Worm (Caenorhabditis elegans): ENCODE data around the gene zig-13.
A peak's percentile ranks its signal among the peaks of the same experiment; 100 is the strongest.

Gene zig-13

ce11 chrIII:134194-134593 is 22.4 kb downstream of the zig-13 start, which contains the start of gene pals-25:
Gene pals-25 (plus strand): TSS chrIII:134494.
- TF ChIP-seq unc-55 (GFP tag; optimal IDR thresholded peaks at IDR 0.05) (no peak), nhr-10 (tag; optimal IDR thresholded peaks at IDR 0.05) (no peak), nhr-6 (tag; optimal IDR thresholded peaks at IDR 0.05) (no peak)

DNA sequence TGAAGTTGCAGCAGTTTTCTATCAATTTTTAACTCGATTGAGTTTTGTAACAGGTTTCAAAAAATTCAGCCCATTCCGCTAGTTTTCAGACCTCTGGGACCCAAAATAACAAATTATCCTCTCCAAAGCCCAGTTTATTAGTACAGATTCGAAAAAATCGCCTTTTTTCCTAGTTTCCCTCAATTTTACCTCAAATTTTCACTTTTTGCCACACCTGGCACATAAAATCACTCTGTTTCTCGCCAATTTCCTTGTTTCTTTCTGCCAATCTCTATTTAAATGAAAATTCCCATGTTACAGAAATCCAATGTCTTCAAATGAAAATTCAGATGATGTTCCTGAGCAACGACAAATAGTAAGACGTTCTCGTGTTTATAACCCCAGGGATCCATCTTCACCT is 24.4 kb downstream of the zig-13 start, which contains the start of gene pals-22:
TSS of gene pals-22 (plus strand) at position 301 of the 400 bp plus-strand sequence.
- TF ChIP-seq ama-1 (optimal IDR thresholded peaks at IDR 0.05) (no peak), nhr-237 (tag; optimal IDR thresholded peaks at IDR 0.05) (no peak), unc-39 (tag; optimal IDR thresholded peaks at IDR 0.05) (no peak), ceh-82 (tag; optimal IDR thresholded peaks at IDR 0.05) (no peak), sma-9 (GFP tag; optimal IDR thresholded peaks at IDR 0.05) (no peak), sma-9 (tag; optimal IDR thresholded peaks at IDR 0.05) (no peak), dmd-4 (tag; optimal IDR thresholded peaks at IDR 0.05) (no peak), nhr-129 (tag; optimal IDR thresholded peaks at IDR 0.05) (no peak), ztf-11 (tag; optimal IDR thresholded peaks at IDR 0.05) (no peak), aly-2 (tag; optimal IDR thresholded peaks at IDR 0.05) (no peak), nhr-12 (tag; optimal IDR thresholded peaks at IDR 0.05) (no peak), nhr-21 (tag; optimal IDR thresholded peaks at IDR 0.05) (no peak), ceh-16 (tag; optimal IDR thresholded peaks at IDR 0.05) (no peak), nhr-10 (tag; optimal IDR thresholded peaks at IDR 0.05) (no peak)

- TF ChIP-seq skn-1 (tag; optimal IDR thresholded peaks at IDR 0.05) (no peak), ztf-1 (GFP tag; conservative IDR thresholded peaks at IDR 0.05) (no peak), F13H6.1 (tag; optimal IDR thresholded peaks at IDR 0.05) (peak; percentile 22), snpc-4 (tag; optimal IDR thresholded peaks at IDR 0.05) (no peak), ceh-16 (tag; optimal IDR thresholded peaks at IDR 0.05) (no peak), nhr-6 (tag; optimal IDR thresholded peaks at IDR 0.05) (peak; percentile 31), lin-39 (tag; optimal IDR thresholded peaks at IDR 0.05) (no peak), ztf-4 (tag; optimal IDR thresholded peaks at IDR 0.05) (no peak), ztf-11 (tag; optimal IDR thresholded peaks at IDR 0.05) (no peak), lsy-2 (tag; optimal IDR thresholded peaks at IDR 0.05) (peak in 1 of 2 experiments; percentile 75), gmeb-1 (tag; optimal IDR thresholded peaks at IDR 0.05) (peak; percentile 46), C34F6.9 (tag; optimal IDR thresholded peaks at IDR 0.05) (peak; percentile 83), nhr-25 (tag; optimal IDR thresholded peaks at IDR 0.05) (no peak), peb-1 (tag; optimal IDR thresholded peaks at IDR 0.05) (no peak), ama-1 (optimal IDR thresholded peaks at IDR 0.05) (no peak), unc-55 (GFP tag; optimal IDR thresholded peaks at IDR 0.05) (peak; percentile 84), Y55F3AM.14 (GFP tag; optimal IDR thresholded peaks at IDR 0.05) (no peak), mbf-1 (tag; optimal IDR thresholded peaks at IDR 0.05) (no peak), unc-39 (tag; optimal IDR thresholded peaks at IDR 0.05) (no peak), nhr-10 (tag; optimal IDR thresholded peaks at IDR 0.05) (no peak), zag-1 (tag; optimal IDR thresholded peaks at IDR 0.05) (peak; percentile 19), nhr-12 (tag; optimal IDR thresholded peaks at IDR 0.05) (no peak), ceh-82 (tag; optimal IDR thresholded peaks at IDR 0.05) (no peak), lin-11 (tag; optimal IDR thresholded peaks at IDR 0.05) (no peak), nhr-77 (tag; optimal IDR thresholded peaks at IDR 0.05) (no peak), elt-3 (tag; optimal IDR thresholded peaks at IDR 0.05) (no peak), mdl-1 (tag; optimal IDR thresholded peaks at IDR 0.05) (no peak), sem-4 (tag; optimal IDR thresholded peaks at IDR 0.05) (no peak), blmp-1 (tag; optimal IDR thresholded peaks at IDR 0.05; ENCODE audit: insufficient read depth) (no peak), sma-3 (GFP tag; optimal IDR thresholded peaks at IDR 0.05) (no peak), dmd-4 (tag; optimal IDR thresholded peaks at IDR 0.05) (no peak), aly-2 (tag; optimal IDR thresholded peaks at IDR 0.05) (no peak), fos-1 (tag; optimal IDR thresholded peaks at IDR 0.05) (peak; percentile 54), unc-62 (GFP tag; optimal IDR thresholded peaks at IDR 0.05) (no peak), nhr-11 (tag; optimal IDR thresholded peaks at IDR 0.05) (no peak), nhr-129 (tag; optimal IDR thresholded peaks at IDR 0.05) (peak; percentile 79), R02D3.7 (tag; optimal IDR thresholded peaks at IDR 0.05) (no peak), alr-1 (tag; optimal IDR thresholded peaks at IDR 0.05) (no peak), lin-13 (GFP tag; optimal IDR thresholded peaks at IDR 0.05) (no peak), ZK546.5 (tag; optimal IDR thresholded peaks at IDR 0.05) (no peak), elt-1 (tag; optimal IDR thresholded peaks at IDR 0.05) (no peak), nhr-23 (tag; optimal IDR thresholded peaks at IDR 0.05) (no peak), egl-27 (tag; optimal IDR thresholded peaks at IDR 0.05) (no peak), nhr-21 (tag; optimal IDR thresholded peaks at IDR 0.05) (peak; percentile 16), sma-9 (GFP tag; optimal IDR thresholded peaks at IDR 0.05) (no peak), sma-9 (tag; optimal IDR thresholded peaks at IDR 0.05) (no peak), mab-5 (tag; optimal IDR thresholded peaks at IDR 0.05) (no peak), crh-2 (tag; optimal IDR thresholded peaks at IDR 0.05) (peak; percentile 60), nhr-237 (tag; optimal IDR thresholded peaks at IDR 0.05) (no peak)
These were observed 24.9 kb downstream of the zig-13 start for ce11 chrIII:131627-132026.
